Worm (Caenorhabditis elegans) whole organism, mixed stage, embryonic: Measurements from ENCODE around the gene ifta-1.

ENCODE experiments used
- nhr-237 ChIP-seq: fragments of 150-350 bp; optimal IDR thresholded peaks from 2 replicates; lab custom pipeline; 2014; ENCODE audit warnings: missing biosample characterization, missing genetic modification characterization
- unc-39 ChIP-seq: fragments of 150-350 bp; optimal IDR thresholded peaks from 2 replicates; lab custom pipeline; 2014; ENCODE audit warnings: missing biosample characterization, missing genetic modification characterization
- ztf-11 ChIP-seq: fragments of 150-350 bp; optimal IDR thresholded peaks from 2 replicates; lab custom pipeline; 2014; ENCODE audit warnings: missing biosample characterization, missing genetic modification characterization

ce11 chrX:5552652-5553051, at the start of gene ifta-1:
- no peak for TF ChIP-seq nhr-237 (tag; lab: Kevin White, UChicago)
- no peak for TF ChIP-seq ztf-11 (tag; lab: Kevin White, UChicago)
- TF ChIP-seq unc-39 (tag; lab: Kevin White, UChicago), result no peak
